Worm (Caenorhabditis elegans): ENCODE results near the gene gcna-1.

ce11 chrIII:5998640-5999039 is 10.2 kb downstream of the gcna-1 start:
- TF ChIP-seq ztf-23 (GFP tag; IDR thresholded peaks at IDR 0.05) (no peak), tab-1 (GFP tag; IDR thresholded peaks at IDR 0.05) (no peak), flt-1 (GFP tag; IDR thresholded peaks at IDR 0.05) (no peak), ztf-29 (GFP tag; IDR thresholded peaks at IDR 0.05) (no peak), med-1 (GFP tag; optimal IDR thresholded peaks at IDR 0.05; ENCODE audit: insufficient read depth) (no peak), ref-1 (GFP tag; conservative IDR thresholded peaks at IDR 0.05) (no peak), klf-2 (GFP tag; conservative IDR thresholded peaks at IDR 0.05) (no peak), cog-1 (tag; optimal IDR thresholded peaks at IDR 0.05) (no peak)
